Worm (Caenorhabditis elegans): ENCODE measurements around the gene pqn-82.

ce11 chrIII:1855092-1855491 lies 6.2 kb downstream of the pqn-82 start, which contains the start of gene hlh-33:
- TF ChIP-seq him-1 (tag; optimal IDR thresholded peaks at IDR 0.05), result no peak
- TF ChIP-seq W03F9.2 (tag; optimal IDR thresholded peaks at IDR 0.05), result no peak

All from whole organism, L4/young adult.